Worm (Caenorhabditis elegans): ENCODE data around the gene bath-28.

ce11 chrII:3313442-3313841, 31.3 kb downstream of the bath-28 start, which contains the start of gene F39E9.6:
- TF ChIP-seq him-1 (tag; optimal IDR thresholded peaks at IDR 0.05) (no peak), W03F9.2 (tag; optimal IDR thresholded peaks at IDR 0.05) (no peak), dao-5 (tag; optimal IDR thresholded peaks at IDR 0.05) (no peak)
